Comparison of ENCODE assay signal across 3 worm cellular contexts in genomic region chrV:16749473-16749872, ce11.
TF ChIP-seq lines count a peak whose summit lies in the region.

No protein-coding gene starts in this region.

TF ChIP-seq in whole organism, L4 larva, 104 proteins besides CTCF, POLR2A, EP300 and RAD21:
- TF ChIP-seq ceh-28 (tag; optimal IDR thresholded peaks at IDR 0.05; lab: Kevin White, UChicago) (no peak), ces-1 (GFP tag; optimal IDR thresholded peaks at IDR 0.05; lab: Kevin White, UChicago) (peak; percentile 9)

TF ChIP-seq in whole organism, late embryonic, 69 proteins besides CTCF, POLR2A, EP300 and RAD21:
- peak; percentile 82 for TF ChIP-seq unc-42 (tag; optimal IDR thresholded peaks at IDR 0.05; lab: Kevin White, UChicago)
- TF ChIP-seq ceh-31 (tag; optimal IDR thresholded peaks at IDR 0.05; lab: Kevin White, UChicago), result peak; percentile 16
- TF ChIP-seq syd-9 (tag; optimal IDR thresholded peaks at IDR 0.05; lab: Kevin White, UChicago), result no peak

TF ChIP-seq in whole organism, mixed stage, embryonic, 35 proteins besides CTCF, POLR2A, EP300 and RAD21:
- TF ChIP-seq sptf-1 (tag; optimal IDR thresholded peaks at IDR 0.05; lab: Kevin White, UChicago) (no peak), ces-1 (GFP tag; optimal IDR thresholded peaks at IDR 0.05; lab: Kevin White, UChicago) (peak; percentile 84)
